Fruit fly (Drosophila melanogaster) Kc167 (cell line): ENCODE results near the gene CG17726.

ENCODE experiments used
- h ChIP-seq: fragments of >200 bp; optimal IDR thresholded peaks from 3 replicates; lab custom pipeline; 2018; ENCODE audit warnings: missing external identifiers
- psq ChIP-seq: fragments of >200 bp; optimal IDR thresholded peaks from 2 replicates; lab custom pipeline; 2017; ENCODE audit warnings: missing external identifiers
- ttk ChIP-seq: sonication (Bioruptor generic); optimal IDR thresholded peaks from 2 replicates; lab custom pipeline; 2017; ENCODE audit warnings: missing external identifiers

- TF ChIP-seq psq (lab: Kevin White, UChicago) (no peak), h (no peak), ttk (no peak)
Observed at dm6 chr3R:11254382-11254953, 27.9 kb downstream of the CG17726 start.
